Fruit fly (Drosophila melanogaster): ENCODE measurements around the gene CG17107.

The CG17107 gene

dm6 chr2L:10687794-10688185, 6.1 kb downstream of the CG17107 start:
- TF ChIP-seq CG4496 (GFP tag; IDR thresholded peaks at IDR 0.05) (no peak), CG12605 (GFP tag; IDR thresholded peaks at IDR 0.05) (no peak), rn (GFP tag; IDR thresholded peaks at IDR 0.05) (no peak), CG15710 (tag; optimal IDR thresholded peaks at IDR 0.05) (no peak), Pif1B (GFP tag; optimal IDR thresholded peaks at IDR 0.05) (no peak), CG8159 (tag; optimal IDR thresholded peaks at IDR 0.05) (no peak), CG32121 (GFP tag; IDR thresholded peaks at IDR 0.05) (no peak), CG13204 (GFP tag; optimal IDR thresholded peaks at IDR 0.05) (no peak), CG8301 (tag; optimal IDR thresholded peaks at IDR 0.05) (no peak), Snoo (tag; optimal IDR thresholded peaks at IDR 0.05) (no peak), CG10348 (GFP tag; IDR thresholded peaks at IDR 0.05) (no peak), Ets98B (GFP tag; IDR thresholded peaks at IDR 0.05) (no peak), Pif1A (GFP tag; optimal IDR thresholded peaks at IDR 0.05) (no peak), CG9948 (tag; optimal IDR thresholded peaks at IDR 0.05) (no peak)

- TF ChIP-seq CG17806 (tag; optimal IDR thresholded peaks at IDR 0.05) (no peak), CG9948 (tag; optimal IDR thresholded peaks at IDR 0.05) (no peak), CG14655 (GFP tag; optimal IDR thresholded peaks at IDR 0.05) (no peak), CG8301 (tag; optimal IDR thresholded peaks at IDR 0.05) (no peak), EcR (GFP tag; optimal IDR thresholded peaks at IDR 0.05) (no peak), Ets98B (GFP tag; IDR thresholded peaks at IDR 0.05) (no peak), Pif1B (GFP tag; optimal IDR thresholded peaks at IDR 0.05) (no peak), CG10348 (GFP tag; IDR thresholded peaks at IDR 0.05) (no peak), D1 (tag; optimal IDR thresholded peaks at IDR 0.05) (no peak)
Observed at dm6 chr2L:10688764-10689163, 7.1 kb downstream of the CG17107 start.

- no peak for TF ChIP-seq CG9948 (tag; optimal IDR thresholded peaks at IDR 0.05)
- no peak for TF ChIP-seq CG32121 (GFP tag; IDR thresholded peaks at IDR 0.05)
- no peak for TF ChIP-seq CG14655 (GFP tag; optimal IDR thresholded peaks at IDR 0.05)
- no peak for TF ChIP-seq CG4496 (GFP tag; IDR thresholded peaks at IDR 0.05)
- no peak for TF ChIP-seq CG8159 (tag; optimal IDR thresholded peaks at IDR 0.05)
Observed at dm6 chr2L:10689221-10690034, 7.7 kb downstream of the CG17107 start, which contains the start of gene CG7294. TSS of gene CG7294 (minus strand) at chr2L:10689271.

DNA sequence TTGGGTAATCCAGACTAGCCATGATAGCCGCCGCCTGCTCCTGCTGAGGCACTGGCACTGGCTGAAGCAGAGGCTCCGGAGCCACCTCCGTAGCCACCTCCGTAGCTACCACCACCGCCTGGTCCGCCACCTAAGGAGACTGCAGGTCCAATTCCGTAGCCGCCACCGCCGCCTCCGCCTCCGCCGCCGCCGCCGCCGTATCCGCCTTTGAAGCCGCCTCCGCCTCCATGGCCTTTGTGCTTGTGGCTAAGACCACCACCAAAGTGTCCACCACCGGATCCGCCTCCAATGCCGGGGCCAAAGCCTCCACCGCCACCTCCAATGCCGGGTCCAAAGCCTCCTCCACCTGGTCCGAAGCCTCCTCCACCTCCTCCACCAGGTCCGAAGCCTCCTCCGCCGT, 11.3 kb downstream of the CG17107 start:
- TF ChIP-seq CG15710 (tag; optimal IDR thresholded peaks at IDR 0.05) (no peak), EcR (GFP tag; optimal IDR thresholded peaks at IDR 0.05) (no peak)

DNA sequence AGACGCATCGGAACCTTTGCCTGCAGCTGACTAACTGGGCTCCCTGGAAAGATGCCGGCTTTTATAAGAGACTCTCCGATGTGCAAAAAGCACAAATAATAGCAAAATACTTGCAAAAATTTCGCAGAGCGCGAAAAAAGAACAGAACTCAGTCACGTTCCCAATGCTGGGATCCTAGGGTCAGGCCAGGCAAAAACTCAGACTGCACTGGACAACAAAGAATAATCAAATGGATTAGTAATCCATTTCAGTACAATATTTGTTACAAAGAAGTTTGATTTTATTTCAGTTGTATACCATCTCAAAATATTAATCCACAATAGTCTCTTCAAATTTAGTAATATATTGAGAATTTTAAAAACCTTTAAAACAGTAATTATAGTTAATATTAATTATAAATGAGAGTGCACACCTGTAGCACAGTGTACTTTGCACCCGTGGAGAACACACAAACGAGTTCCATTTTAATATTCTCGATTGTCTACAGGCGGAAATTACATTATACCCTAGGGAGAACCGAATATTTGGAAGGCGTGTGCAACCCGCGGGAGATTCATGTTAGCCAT, 12.4 kb downstream of the CG17107 start, which contains the start of gene CG17108:
Gene CG17108 (minus strand): TSS at position 51 of the 566 bp plus-strand sequence.
- TF ChIP-seq CG8159 (tag; optimal IDR thresholded peaks at IDR 0.05) (peak; percentile 55), D1 (tag; optimal IDR thresholded peaks at IDR 0.05) (no peak), CG8301 (tag; optimal IDR thresholded peaks at IDR 0.05) (no peak), CG4496 (GFP tag; IDR thresholded peaks at IDR 0.05) (no peak), CG13204 (GFP tag; optimal IDR thresholded peaks at IDR 0.05) (no peak), Pif1B (GFP tag; optimal IDR thresholded peaks at IDR 0.05) (no peak), CG34367 (tag; optimal IDR thresholded peaks at IDR 0.05) (no peak), CG32121 (GFP tag; IDR thresholded peaks at IDR 0.05) (no peak), Pif1A (GFP tag; optimal IDR thresholded peaks at IDR 0.05) (no peak), CG10348 (GFP tag; IDR thresholded peaks at IDR 0.05) (no peak), rn (GFP tag; IDR thresholded peaks at IDR 0.05) (no peak), Ets98B (GFP tag; IDR thresholded peaks at IDR 0.05) (no peak), fd96Ca (GFP tag; IDR thresholded peaks at IDR 0.05) (no peak), gl (tag; optimal IDR thresholded peaks at IDR 0.05) (no peak), Snoo (tag; optimal IDR thresholded peaks at IDR 0.05) (no peak), CG12605 (GFP tag; IDR thresholded peaks at IDR 0.05) (no peak), CG14655 (GFP tag; optimal IDR thresholded peaks at IDR 0.05) (peak; percentile 6), CG9948 (tag; optimal IDR thresholded peaks at IDR 0.05) (peak; percentile 32), CG15710 (tag; optimal IDR thresholded peaks at IDR 0.05) (peak; percentile 36), CG17806 (tag; optimal IDR thresholded peaks at IDR 0.05) (no peak), EcR (GFP tag; optimal IDR thresholded peaks at IDR 0.05) (no peak)

dm6 chr2L:10697992-10698391, 16.3 kb downstream of the CG17107 start, which contains the start of gene CG7300:
TSS of gene CG7300 (minus strand) at chr2L:10698043.
- TF ChIP-seq CG4496 (GFP tag; IDR thresholded peaks at IDR 0.05): no peak
- no peak for TF ChIP-seq CG17806 (tag; optimal IDR thresholded peaks at IDR 0.05)
- no peak for TF ChIP-seq CG12605 (GFP tag; IDR thresholded peaks at IDR 0.05)
- TF ChIP-seq EcR (GFP tag; optimal IDR thresholded peaks at IDR 0.05): no peak
- TF ChIP-seq CG8159 (tag; optimal IDR thresholded peaks at IDR 0.05): no peak
- no peak for TF ChIP-seq CG14655 (GFP tag; optimal IDR thresholded peaks at IDR 0.05)

Measured in whole organism, pupa.